Worm (Caenorhabditis elegans): ENCODE results near the gene dhs-27.

DNA sequence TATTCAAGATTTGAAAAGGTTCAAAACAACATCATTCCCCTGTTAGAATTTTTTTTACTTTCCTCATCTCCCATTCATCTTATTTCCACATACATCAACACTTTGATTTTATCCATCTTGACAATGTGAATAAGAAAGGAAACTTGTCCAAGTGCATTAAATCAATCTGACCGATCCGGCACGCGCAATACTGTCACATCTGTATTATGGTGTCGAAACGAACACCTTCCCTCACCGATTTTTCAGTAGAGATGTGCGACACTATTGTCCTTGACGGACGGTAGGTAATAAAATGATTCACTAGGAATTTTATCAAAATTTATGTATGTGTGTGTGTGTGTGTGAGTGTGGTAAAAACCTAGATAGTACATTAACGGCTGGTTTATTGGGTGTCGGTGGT is 49.4 kb upstream of the dhs-27 start:
- TF ChIP-seq jun-1 (tag; optimal IDR thresholded peaks at IDR 0.05): no peak
- no peak for TF ChIP-seq mep-1 (tag; optimal IDR thresholded peaks at IDR 0.05)

All from whole organism, L4 larva.